Worm (Caenorhabditis elegans) whole organism, late embryonic: ENCODE measurements around the gene puf-11.

Experiments used
- Y22D7AL.16 ChIP-seq: sonication (generic microtip); optimal IDR thresholded peaks from 2 replicates; lab custom pipeline; 2016; ENCODE audit warnings: missing genetic modification characterization, missing compliant biosample characterization
- ceh-9 ChIP-seq: sonication (generic microtip); optimal IDR thresholded peaks from 2 replicates; lab custom pipeline; 2016; ENCODE audit warnings: mild to moderate bottlenecking, missing genetic modification characterization, inconsistent platforms, missing compliant biosample characterization
- pax-1 ChIP-seq: fragments of 150-350 bp; optimal IDR thresholded peaks from 2 replicates; lab custom pipeline; 2014; ENCODE audit warnings: missing biosample characterization, missing genetic modification characterization
- pha-4 ChIP-seq: fragments of 150-350 bp; optimal IDR thresholded peaks from 2 replicates; lab custom pipeline; 2018; ENCODE audit warnings: missing biosample characterization, missing genetic modification reagents, missing genetic modification characterization
- pqm-1 ChIP-seq: sonication (generic microtip); optimal IDR thresholded peaks from 2 replicates; lab custom pipeline; 2016; ENCODE audit warnings: missing genetic modification characterization, missing compliant biosample characterization
- rnt-1 ChIP-seq: sonication (generic microtip); optimal IDR thresholded peaks from 2 replicates; lab custom pipeline; 2016; ENCODE audit warnings: missing genetic modification characterization, missing compliant biosample characterization
- unc-55 ChIP-seq: sonication (generic microtip); optimal IDR thresholded peaks from 2 replicates; lab custom pipeline; 2017; ENCODE audit warnings: missing biosample characterization, missing genetic modification reagents, missing genetic modification characterization

DNA sequence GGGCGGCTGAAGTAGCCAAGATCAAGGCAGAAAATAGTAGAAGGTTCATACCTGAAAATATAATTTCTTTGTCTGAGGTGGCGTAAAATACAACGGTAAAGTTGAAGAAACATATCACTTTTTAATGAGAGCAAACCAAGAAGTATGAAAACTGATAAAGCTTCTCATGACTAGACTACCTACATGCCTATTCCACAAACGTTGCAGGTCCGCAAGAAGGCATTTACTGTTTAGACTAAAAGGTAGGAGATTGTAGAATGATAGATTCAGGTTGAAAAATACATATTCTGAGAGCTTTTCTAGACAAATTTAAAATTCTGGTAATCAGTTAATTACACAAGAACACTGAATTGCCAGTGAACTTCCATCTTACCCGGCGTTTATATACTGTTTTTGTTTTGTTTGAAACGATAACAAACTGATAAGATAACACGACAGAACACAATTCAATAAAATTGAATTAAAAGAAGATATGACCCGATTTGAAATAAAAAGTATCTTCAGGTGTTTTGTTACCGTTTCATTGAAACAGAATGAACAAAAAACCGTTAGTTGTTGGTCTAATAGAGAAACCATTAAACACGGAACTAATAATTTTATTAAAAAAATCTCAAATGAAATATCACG, 4.8 kb downstream of the puf-11 start, which contains the start of gene acp-6:
- no peak for TF ChIP-seq pha-4 (tag; lab: Kevin White, UChicago)
- TF ChIP-seq pqm-1 (tag; lab: Kevin White, UChicago) = no peak
- TF ChIP-seq Y22D7AL.16 = no peak
- TF ChIP-seq rnt-1 (tag; lab: Kevin White, UChicago) = no peak
- TF ChIP-seq ceh-9 (tag; lab: Kevin White, UChicago) = no peak
- TF ChIP-seq unc-55 (GFP tag; lab: Kevin White, UChicago) = no peak
- TF ChIP-seq pax-1 (tag; lab: Kevin White, UChicago) = no peak
